Fruit fly (Drosophila melanogaster) whole organism, wandering third instar larva: ENCODE data around the gene Tim17a1.
A peak's percentile ranks its signal among the peaks of the same experiment; 100 is the strongest.

Experiments used
- Abd-B ChIP-seq: fragments of >200 bp; optimal IDR thresholded peaks from 2 replicates; lab custom pipeline; 2017; ENCODE audit warnings: missing biosample characterization, missing genetic modification characterization
- CG9705 ChIP-seq: fragments of 200-800 bp; sonication (Bioruptor generic); optimal IDR thresholded peaks from 2 replicates; lab custom pipeline; 2018; ENCODE audit warnings: missing biosample characterization, mild to moderate bottlenecking, missing genetic modification characterization
- CrebA ChIP-seq: fragments of 200-800 bp; sonication (Bioruptor generic); optimal IDR thresholded peaks from 2 replicates; lab custom pipeline; 2016; ENCODE audit warnings: missing biosample characterization, mild to moderate bottlenecking, missing genetic modification characterization, borderline replicate concordance
- Dif ChIP-seq: fragments of 200-275, 200-300 bp; sonication (Bioruptor generic); optimal IDR thresholded peaks from 2 replicates; lab custom pipeline; 2018; ENCODE audit warnings: missing biosample characterization, missing genetic modification characterization; ENCODE audit not compliant: partially characterized antibody
- GATAd ChIP-seq: sonication (Bioruptor generic); optimal IDR thresholded peaks from 2 replicates; lab custom pipeline; 2016; ENCODE audit warnings: missing biosample characterization, missing genetic modification characterization
- HLH106 ChIP-seq: fragments of 200-800 bp; optimal IDR thresholded peaks from 3 replicates; lab custom pipeline; 2019; ENCODE audit warnings: missing biosample characterization, mild to moderate bottlenecking, missing genetic modification characterization, moderate library complexity
- Hnf4 ChIP-seq: fragments of 200-800 bp; sonication (Bioruptor generic); optimal IDR thresholded peaks from 2 replicates; lab custom pipeline; 2016; ENCODE audit warnings: missing biosample characterization, mild to moderate bottlenecking, missing genetic modification characterization
- Hr78 ChIP-seq: fragments of >200 bp; optimal IDR thresholded peaks from 2 replicates; lab custom pipeline; 2017; ENCODE audit warnings: missing biosample characterization, missing genetic modification characterization
- Hr83 ChIP-seq: fragments of 200-300 bp; sonication (Bioruptor generic); optimal IDR thresholded peaks from 2 replicates; lab custom pipeline; 2016; ENCODE audit warnings: missing biosample characterization, mild to moderate bottlenecking, missing genetic modification characterization, moderate library complexity; ENCODE audit not compliant: poor library complexity, severe bottlenecking
- Jra ChIP-seq: sonication (Bioruptor generic); optimal IDR thresholded peaks from 2 replicates; lab custom pipeline; 2016; ENCODE audit warnings: missing biosample characterization, missing genetic modification characterization
- N ChIP-seq: fragments of >200 bp; optimal IDR thresholded peaks from 2 replicates; lab custom pipeline; 2018; ENCODE audit warnings: missing biosample characterization, missing external identifiers, missing genetic modification characterization
- OdsH ChIP-seq: fragments of 200-800 bp; sonication (Bioruptor generic); optimal IDR thresholded peaks from 2 replicates; lab custom pipeline; 2016; ENCODE audit warnings: missing biosample characterization, mild to moderate bottlenecking, missing genetic modification characterization
- Rel ChIP-seq, 2 experiments: fragments of 200-800 bp; sonication (Bioruptor generic) in 1 of 2; optimal IDR thresholded peaks; 2 replicates in 1 of 2; 3 replicates in 1 of 2; lab custom pipeline; 2016 to 2019; ENCODE audit warnings: mild to moderate bottlenecking in 2 of 2, missing biosample characterization in 2 of 2, missing genetic modification characterization in 2 of 2, moderate library complexity in 1 of 2
- Sp1 ChIP-seq: fragments of 200-800 bp; sonication (Bioruptor generic); optimal IDR thresholded peaks from 3 replicates; lab custom pipeline; 2019; ENCODE audit warnings: missing biosample characterization, mild to moderate bottlenecking, missing genetic modification characterization, moderate library complexity
- br ChIP-seq: fragments of 200-800 bp; sonication (Bioruptor generic); optimal IDR thresholded peaks from 2 replicates; lab custom pipeline; 2016; ENCODE audit warnings: missing biosample characterization, missing genetic modification characterization
- brk ChIP-seq: fragments of 200-800 bp; sonication (Bioruptor generic); optimal IDR thresholded peaks from 2 replicates; lab custom pipeline; 2016; ENCODE audit warnings: missing biosample characterization, mild to moderate bottlenecking, missing genetic modification characterization
- dmrt93B ChIP-seq: fragments of 200-800 bp; sonication (Bioruptor generic); optimal IDR thresholded peaks from 2 replicates; lab custom pipeline; 2018; ENCODE audit warnings: missing biosample characterization, mild to moderate bottlenecking, missing genetic modification characterization
- ey ChIP-seq: fragments of 200-800 bp; sonication (Bioruptor generic); optimal IDR thresholded peaks from 2 replicates; lab custom pipeline; 2016; ENCODE audit warnings: missing biosample characterization, missing genetic modification characterization
- foxo ChIP-seq, 2 experiments: fragments of 200-800 bp; sonication (Bioruptor generic); optimal IDR thresholded peaks; 2 replicates in 1 of 2; 3 replicates in 1 of 2; lab custom pipeline; 2016 to 2017; ENCODE audit warnings: missing biosample characterization in 2 of 2, missing genetic modification characterization in 2 of 2
- fru ChIP-seq: fragments of 200-800 bp; sonication (Bioruptor generic); optimal IDR thresholded peaks from 3 replicates; lab custom pipeline; 2016; ENCODE audit warnings: missing biosample characterization, mild to moderate bottlenecking, missing genetic modification characterization
- lola ChIP-seq: fragments of >200 bp; optimal IDR thresholded peaks from 2 replicates; lab custom pipeline; 2017; ENCODE audit warnings: missing biosample characterization, missing genetic modification characterization
- pan ChIP-seq: fragments of >200 bp; optimal IDR thresholded peaks from 2 replicates; lab custom pipeline; 2017
- psq ChIP-seq: fragments of 200-800 bp; sonication (Bioruptor generic); optimal IDR thresholded peaks from 3 replicates; lab custom pipeline; 2017; ENCODE audit warnings: missing biosample characterization, mild to moderate bottlenecking, missing genetic modification characterization, moderate library complexity
- rgr ChIP-seq: fragments of 200-800 bp; sonication (Bioruptor generic); optimal IDR thresholded peaks from 3 replicates; lab custom pipeline; 2016; ENCODE audit warnings: missing biosample characterization, mild to moderate bottlenecking, missing genetic modification characterization
- sage ChIP-seq: fragments of 200-800 bp; sonication (Bioruptor generic); optimal IDR thresholded peaks from 2 replicates; lab custom pipeline; 2016; ENCODE audit warnings: missing biosample characterization, mild to moderate bottlenecking, missing genetic modification characterization
- tai ChIP-seq: sonication (Bioruptor generic); optimal IDR thresholded peaks from 2 replicates; lab custom pipeline; 2016; ENCODE audit warnings: missing biosample characterization, missing genetic modification characterization
- usp ChIP-seq: fragments of >200 bp; optimal IDR thresholded peaks from 2 replicates; lab custom pipeline; 2017; ENCODE audit warnings: missing biosample characterization, missing genetic modification characterization
- woc ChIP-seq: sonication (Bioruptor generic); optimal IDR thresholded peaks from 2 replicates; lab custom pipeline; 2016; ENCODE audit warnings: missing biosample characterization, mild to moderate bottlenecking, missing genetic modification characterization

Tim17a1 gene

dm6 chr3R:12364580-12364979 is at the start of gene Tim17a1:
TSS of gene Tim17a1 (minus strand) at chr3R:12364680.
- TF ChIP-seq dmrt93B (GFP tag; lab: Kevin White, UChicago) = no peak
- TF ChIP-seq fru (GFP tag; lab: Kevin White, UChicago) = no peak
- no peak for TF ChIP-seq Hr78 (GFP tag; lab: Kevin White, UChicago)
- no peak for TF ChIP-seq foxo (GFP tag; optimal IDR thresholded peaks at IDR 0.05; lab: Kevin White, UChicago)
- no peak for TF ChIP-seq N (GFP tag; lab: Kevin White, UChicago)
- no peak for TF ChIP-seq lola (GFP tag; lab: Kevin White, UChicago)
- no peak for TF ChIP-seq CrebA (GFP tag; lab: Kevin White, UChicago)
- TF ChIP-seq Sp1 (GFP tag; lab: Kevin White, UChicago) = no peak
- TF ChIP-seq tai (GFP tag; lab: Kevin White, UChicago) = no peak

dm6 chr3R:12413274-12413958 is 48.9 kb upstream of the Tim17a1 start, which contains the start of the genes Dip-C and pps:
TSS of gene Dip-C (minus strand) at chr3R:12413759.
TSS of gene pps (plus strand) at chr3R:12413828.
- TF ChIP-seq Rel (GFP tag; optimal IDR thresholded peaks at IDR 0.05; lab: Kevin White, UChicago) = no peak
- TF ChIP-seq Rel (tag; optimal IDR thresholded peaks at IDR 0.05; lab: Kevin White, UChicago) = peak; percentile 83
- no peak for TF ChIP-seq OdsH
- no peak for TF ChIP-seq pan
- peak; percentile 4 for TF ChIP-seq psq (GFP tag; lab: Kevin White, UChicago)
- no peak for TF ChIP-seq br (GFP tag; lab: Kevin White, UChicago)
- peak; percentile 26 for TF ChIP-seq Sp1 (GFP tag; lab: Kevin White, UChicago)

DNA sequence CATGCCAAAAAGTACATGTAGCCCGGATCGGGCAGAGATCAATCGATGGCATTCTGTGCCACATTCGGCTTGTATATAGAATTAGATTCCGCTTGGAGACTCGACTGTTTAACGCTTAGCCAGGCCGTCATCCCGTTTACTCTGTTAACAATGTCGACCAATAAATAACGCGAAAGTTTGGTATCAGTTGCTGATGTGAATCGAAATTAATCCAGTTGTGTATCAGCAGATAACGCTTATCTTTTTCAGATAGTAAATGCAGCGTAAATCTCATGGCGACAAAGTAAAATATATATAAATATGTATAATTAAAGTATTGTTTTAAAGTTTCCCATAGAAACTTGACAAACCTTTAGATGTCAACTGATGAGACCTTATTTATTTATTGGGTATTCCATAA is 47.0 kb upstream of the Tim17a1 start:
- TF ChIP-seq usp (GFP tag; lab: Kevin White, UChicago) (no peak), ey (GFP tag; lab: Kevin White, UChicago) (no peak), pan (no peak), Abd-B (no peak), CG9705 (GFP tag; lab: Kevin White, UChicago) (no peak), Sp1 (GFP tag; lab: Kevin White, UChicago) (no peak), rgr (no peak), Hr83 (no peak), Hnf4 (GFP tag; lab: Kevin White, UChicago) (no peak), Dif (GFP tag; lab: Kevin White, UChicago) (no peak), Jra (GFP tag; lab: Kevin White, UChicago) (no peak), OdsH (no peak), br (GFP tag; lab: Kevin White, UChicago) (no peak), woc (GFP tag; lab: Kevin White, UChicago) (no peak), Rel (GFP tag; optimal IDR thresholded peaks at IDR 0.05; lab: Kevin White, UChicago) (no peak), Rel (tag; optimal IDR thresholded peaks at IDR 0.05; lab: Kevin White, UChicago) (no peak), psq (GFP tag; lab: Kevin White, UChicago) (no peak), brk (no peak)

dm6 chr3R:12408160-12408559 is 43.7 kb upstream of the Tim17a1 start, which contains the start of gene CG5196:
TSS of gene CG5196 (plus strand) at chr3R:12408316.
- no peak for TF ChIP-seq sage (GFP tag; lab: Kevin White, UChicago)
- peak; percentile 22 for TF ChIP-seq Sp1 (GFP tag; lab: Kevin White, UChicago)
- TF ChIP-seq GATAd (GFP tag; lab: Kevin White, UChicago) = no peak
- no peak for TF ChIP-seq Rel (GFP tag; optimal IDR thresholded peaks at IDR 0.05; lab: Kevin White, UChicago)
- peak; percentile 27 for TF ChIP-seq Rel (tag; optimal IDR thresholded peaks at IDR 0.05; lab: Kevin White, UChicago)
- TF ChIP-seq HLH106 = peak; percentile 7
- peak; percentile 17 for TF ChIP-seq fru (GFP tag; lab: Kevin White, UChicago)
- TF ChIP-seq Dif (GFP tag; lab: Kevin White, UChicago) = no peak
